Worm (Caenorhabditis elegans): Measurements from ENCODE around the gene sdz-20.
A peak's percentile ranks its signal among the peaks of the same experiment; 100 is the strongest.
"Not testable (repeated sequence)": the region's sequence is repeated elsewhere in the genome, so short reads cannot be mapped to it uniquely, and the experiment has no call there.

DNA sequence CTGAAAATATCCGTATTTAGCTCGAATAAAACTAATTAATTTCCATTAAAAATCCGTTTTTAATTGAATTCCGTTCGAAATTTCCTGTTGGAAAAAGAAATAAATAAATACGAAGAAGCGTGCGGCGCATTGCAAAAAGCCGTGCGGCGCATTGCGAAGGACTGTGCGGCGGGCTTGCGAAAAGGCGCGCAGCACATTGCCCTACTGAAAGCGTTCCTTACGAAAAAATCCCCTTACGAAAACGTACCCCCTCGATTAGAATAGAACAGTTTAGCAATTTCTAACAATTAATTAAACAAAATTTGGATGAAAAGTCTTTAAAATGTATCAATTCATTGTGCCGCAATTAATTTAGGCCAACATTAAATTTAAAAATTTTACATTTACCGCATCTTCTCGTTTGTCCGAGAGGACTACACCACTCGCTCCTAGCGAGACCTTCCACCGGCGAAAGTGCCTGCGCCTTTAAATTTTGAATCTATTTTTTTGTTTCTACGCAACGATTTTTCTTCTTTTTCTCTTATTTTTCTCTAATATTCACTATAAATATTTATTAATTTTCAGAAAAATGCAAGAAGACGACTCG, 37.5 kb upstream of the sdz-20 start, which contains the start of gene npp-18:
- TF ChIP-seq F13H6.1 (tag; optimal IDR thresholded peaks at IDR 0.05) = peak; percentile 61
- not testable (repeated sequence) for TF ChIP-seq nhr-12, ceh-82, egl-27 (tag; optimal IDR thresholded peaks at IDR 0.05)
- TF ChIP-seq crh-2 (tag; optimal IDR thresholded peaks at IDR 0.05) = peak; percentile 60

All from whole organism, L2 larva.